Worm (Caenorhabditis elegans) whole organism, L3 larva: Measurements from ENCODE around the gene F58A3.4.

Experiments
- ZK546.5 ChIP-seq: sonication (generic microtip); optimal IDR thresholded peaks from 2 replicates; lab custom pipeline; 2017; ENCODE audit warnings: missing biosample characterization, missing genetic modification characterization
- aly-2 ChIP-seq: fragments of 150-350 bp; optimal IDR thresholded peaks from 2 replicates; lab custom pipeline; 2014; ENCODE audit warnings: missing biosample characterization, missing genetic modification characterization
- ama-1 ChIP-seq: fragments of 150-350 bp; optimal IDR thresholded peaks from 2 replicates; lab custom pipeline; 2018
- ceh-16 ChIP-seq: sonication (generic microtip); optimal IDR thresholded peaks from 2 replicates; lab custom pipeline; 2017; ENCODE audit warnings: missing biosample characterization, missing genetic modification characterization
- ceh-28 ChIP-seq: fragments of 150-350 bp; optimal IDR thresholded peaks from 2 replicates; lab custom pipeline; 2014; ENCODE audit warnings: missing biosample characterization, missing genetic modification reagents, missing genetic modification characterization
- ceh-9 ChIP-seq: sonication (generic microtip); optimal IDR thresholded peaks from 2 replicates; lab custom pipeline; 2018; ENCODE audit warnings: missing biosample characterization, missing genetic modification characterization
- daf-12 ChIP-seq: fragments of 150-350 bp; optimal IDR thresholded peaks from 2 replicates; lab custom pipeline; 2014; ENCODE audit warnings: missing biosample characterization, missing genetic modification reagents, missing genetic modification characterization
- elt-1 ChIP-seq: fragments of 150-350 bp; optimal IDR thresholded peaks from 2 replicates; lab custom pipeline; 2014; ENCODE audit warnings: missing biosample characterization, missing genetic modification characterization
- elt-2 ChIP-seq: sonication (generic microtip); optimal IDR thresholded peaks from 2 replicates; lab custom pipeline; 2016; ENCODE audit warnings: missing genetic modification reagents, mild to moderate bottlenecking, missing genetic modification characterization, missing compliant biosample characterization
- elt-3 ChIP-seq, 3 experiments: fragments of 150-350 bp in 1 of 3; sonication (generic microtip) in 2 of 3; optimal IDR thresholded peaks; 2 replicates in 2 of 3; 4 replicates in 1 of 3; lab custom pipeline; 2014 to 2017; ENCODE audit warnings: missing biosample characterization in 3 of 3, missing genetic modification characterization in 3 of 3
- eor-1 ChIP-seq, 2 experiments: fragments of 150-350 bp; optimal IDR thresholded peaks; 2 replicates each; lab custom pipeline; 2014 to 2018; ENCODE audit warnings: missing biosample characterization in 2 of 2, missing genetic modification characterization in 2 of 2
- fkh-10 ChIP-seq: sonication (generic microtip); optimal IDR thresholded peaks from 2 replicates; lab custom pipeline; 2017; ENCODE audit warnings: missing biosample characterization, missing genetic modification reagents, missing genetic modification characterization
- fkh-2 ChIP-seq: fragments of 150-350 bp; optimal IDR thresholded peaks from 2 replicates; lab custom pipeline; 2014; ENCODE audit warnings: missing biosample characterization, missing genetic modification reagents, missing genetic modification characterization
- fos-1 ChIP-seq: fragments of 150-350 bp; optimal IDR thresholded peaks from 2 replicates; lab custom pipeline; 2014; ENCODE audit warnings: missing biosample characterization, missing genetic modification characterization
- hmg-11 ChIP-seq: sonication (generic microtip); optimal IDR thresholded peaks from 2 replicates; lab custom pipeline; 2016; ENCODE audit warnings: missing genetic modification characterization, missing compliant biosample characterization
- lin-15B ChIP-seq: fragments of 150-350 bp; optimal IDR thresholded peaks from 2 replicates; lab custom pipeline; 2014; ENCODE audit warnings: missing biosample characterization, missing genetic modification characterization
- lin-39 ChIP-seq: fragments of 150-350 bp; optimal IDR thresholded peaks from 2 replicates; lab custom pipeline; 2018; ENCODE audit warnings: missing biosample characterization, missing genetic modification reagents, missing genetic modification characterization
- lsy-12 ChIP-seq: sonication (generic microtip); optimal IDR thresholded peaks from 2 replicates; lab custom pipeline; 2016; ENCODE audit warnings: mild to moderate bottlenecking, missing genetic modification characterization, missing compliant biosample characterization
- mdl-1 ChIP-seq: fragments of 150-350 bp; optimal IDR thresholded peaks from 2 replicates; lab custom pipeline; 2014; ENCODE audit warnings: missing biosample characterization, missing genetic modification characterization
- nfya-1 ChIP-seq: sonication (generic microtip); optimal IDR thresholded peaks from 2 replicates; lab custom pipeline; 2017; ENCODE audit warnings: missing genetic modification characterization, mild to moderate bottlenecking, missing compliant biosample characterization, antibody characterized with exemption, moderate library complexity; ENCODE audit not compliant: insufficient read depth
- nhr-11 ChIP-seq: fragments of 150-350 bp; optimal IDR thresholded peaks from 2 replicates; lab custom pipeline; 2014; ENCODE audit warnings: missing biosample characterization, missing genetic modification characterization
- nhr-12 ChIP-seq: fragments of 150-350 bp; optimal IDR thresholded peaks from 2 replicates; lab custom pipeline; 2014; ENCODE audit warnings: missing biosample characterization, missing genetic modification characterization
- nhr-237 ChIP-seq: fragments of 150-350 bp; optimal IDR thresholded peaks from 2 replicates; lab custom pipeline; 2014; ENCODE audit warnings: missing biosample characterization, missing genetic modification characterization
- nhr-25 ChIP-seq: sonication (generic microtip); optimal IDR thresholded peaks from 2 replicates; lab custom pipeline; 2017; ENCODE audit warnings: missing biosample characterization, missing genetic modification characterization
- nhr-43 ChIP-seq: sonication (generic microtip); optimal IDR thresholded peaks from 2 replicates; lab custom pipeline; 2016; ENCODE audit warnings: mild to moderate bottlenecking, missing genetic modification characterization, missing compliant biosample characterization; ENCODE audit not compliant: poor library complexity, severe bottlenecking
- nhr-67 ChIP-seq: fragments of 150-350 bp; optimal IDR thresholded peaks from 2 replicates; lab custom pipeline; 2014; ENCODE audit warnings: missing biosample characterization, missing genetic modification characterization
- nhr-76 ChIP-seq: fragments of 150-350 bp; sonication (generic microtip); optimal IDR thresholded peaks from 5 replicates; lab custom pipeline; 2014; ENCODE audit warnings: missing biosample characterization, missing genetic modification characterization
- nhr-77 ChIP-seq: fragments of 150-350 bp; optimal IDR thresholded peaks from 2 replicates; lab custom pipeline; 2014; ENCODE audit warnings: missing biosample characterization, missing genetic modification characterization
- pha-4 ChIP-seq: fragments of 150-350 bp; optimal IDR thresholded peaks from 2 replicates; lab custom pipeline; 2014; ENCODE audit warnings: missing biosample characterization, missing genetic modification reagents, missing genetic modification characterization
- sea-2 ChIP-seq: fragments of 150-350 bp; sonication (generic microtip); optimal IDR thresholded peaks from 4 replicates; lab custom pipeline; 2014; ENCODE audit warnings: missing biosample characterization, missing genetic modification reagents, missing genetic modification characterization
- skn-1 ChIP-seq: fragments of 150-350 bp; optimal IDR thresholded peaks from 2 replicates; lab custom pipeline; 2014; ENCODE audit warnings: missing biosample characterization, missing genetic modification characterization
- tbx-2 ChIP-seq: sonication (generic microtip); optimal IDR thresholded peaks from 2 replicates; lab custom pipeline; 2016; ENCODE audit warnings: mild to moderate bottlenecking, missing genetic modification characterization, missing compliant biosample characterization
- unc-39 ChIP-seq: sonication (generic microtip); optimal IDR thresholded peaks from 4 replicates; lab custom pipeline; 2017; ENCODE audit warnings: missing biosample characterization, missing genetic modification characterization
- zag-1 ChIP-seq: fragments of 150-350 bp; optimal IDR thresholded peaks from 2 replicates; lab custom pipeline; 2014; ENCODE audit warnings: missing biosample characterization, missing genetic modification characterization
- ztf-11 ChIP-seq: fragments of 150-350 bp; optimal IDR thresholded peaks from 2 replicates; lab custom pipeline; 2014; ENCODE audit warnings: missing biosample characterization, missing genetic modification characterization
- ztf-4 ChIP-seq: fragments of 150-350 bp; optimal IDR thresholded peaks from 2 replicates; lab custom pipeline; 2014; ENCODE audit warnings: missing biosample characterization, missing genetic modification characterization

F58A3.4 gene

ce11 chrX:10976447-10977196 is 33.8 kb downstream of the F58A3.4 start:
- TF ChIP-seq skn-1 (tag; lab: Kevin White, UChicago) = no peak
- no peak for TF ChIP-seq ceh-9
- no peak for TF ChIP-seq nhr-67 (tag; lab: Kevin White, UChicago)
- no peak for TF ChIP-seq pha-4 (tag; lab: Kevin White, UChicago)
- TF ChIP-seq sea-2 (GFP tag; lab: Kevin White, UChicago) = no peak
- TF ChIP-seq, all 47 proteins: peak for 0

- TF ChIP-seq fkh-10 (no peak), eor-1 (tag; optimal IDR thresholded peaks at IDR 0.05; lab: Kevin White, UChicago) (no peak), elt-3 (tag; optimal IDR thresholded peaks at IDR 0.05; lab: Kevin White, UChicago) (no peak), zag-1 (tag; lab: Kevin White, UChicago) (no peak), nhr-77 (tag; lab: Kevin White, UChicago) (no peak), ztf-4 (tag; lab: Kevin White, UChicago) (no peak)
These were observed 39.3 kb downstream of the F58A3.4 start for ce11 chrX:10971118-10971517.

- no peak for TF ChIP-seq ama-1 (lab: Kevin White, UChicago)
- no peak for TF ChIP-seq nhr-12 (tag; lab: Kevin White, UChicago)
- TF ChIP-seq fkh-10 = no peak
- no peak for TF ChIP-seq mdl-1 (tag; lab: Kevin White, UChicago)
- TF ChIP-seq nhr-11 (tag; lab: Kevin White, UChicago) = no peak
- TF ChIP-seq nhr-43 (tag; lab: Kevin White, UChicago) = no peak
- TF ChIP-seq lin-39 (tag; lab: Kevin White, UChicago) = no peak
- TF ChIP-seq fos-1 = no peak
These were observed 39.8 kb downstream of the F58A3.4 start, which contains the start of gene K09C8.8 for ce11 chrX:10970629-10971028. K09C8.8 (plus strand) TSS chrX:10970929.

- TF ChIP-seq nhr-237 (tag; lab: Kevin White, UChicago) (no peak), nhr-43 (tag; lab: Kevin White, UChicago) (no peak), zag-1 (tag; lab: Kevin White, UChicago) (no peak), ceh-16 (no peak), aly-2 (tag; lab: Kevin White, UChicago) (no peak), nhr-76 (tag; lab: Kevin White, UChicago) (no peak), tbx-2 (tag; lab: Kevin White, UChicago) (no peak), nhr-11 (tag; lab: Kevin White, UChicago) (no peak), elt-1 (no peak), lsy-12 (no peak), ztf-11 (no peak), sea-2 (GFP tag; lab: Kevin White, UChicago) (no peak), ZK546.5 (tag; lab: Kevin White, UChicago) (no peak), ceh-9 (no peak)
These were observed 42.8 kb downstream of the F58A3.4 start, which contains the start of gene K09C8.9 for ce11 chrX:10967698-10968097. K09C8.9 (minus strand) TSS chrX:10967798.

ce11 chrX:10966251-10966650 is 44.2 kb downstream of the F58A3.4 start, which contains the start of gene lge-1:
lge-1 (plus strand) TSS chrX:10966551.
- TF ChIP-seq elt-2 (tag; lab: Kevin White, UChicago) (no peak), nhr-25 (tag; lab: Kevin White, UChicago) (no peak), zag-1 (tag; lab: Kevin White, UChicago) (no peak), eor-1 (tag; optimal IDR thresholded peaks at IDR 0.05; lab: Kevin White, UChicago) (no peak), ama-1 (lab: Kevin White, UChicago) (no peak), lin-15B (tag; lab: Kevin White, UChicago) (no peak), lsy-12 (no peak), fos-1 (no peak), elt-1 (no peak), ceh-28 (no peak), hmg-11 (tag; lab: Kevin White, UChicago) (no peak), nhr-76 (tag; lab: Kevin White, UChicago) (no peak), mdl-1 (tag; lab: Kevin White, UChicago) (no peak), unc-39 (tag; lab: Kevin White, UChicago) (no peak), daf-12 (tag; lab: Kevin White, UChicago) (no peak), nfya-1 (tag; lab: Kevin White, UChicago) (no peak), pha-4 (tag; lab: Kevin White, UChicago) (no peak), fkh-2 (tag; lab: Kevin White, UChicago) (no peak), sea-2 (GFP tag; lab: Kevin White, UChicago) (no peak)
